Worm (Caenorhabditis elegans) whole organism, early embryonic: ENCODE data around the gene Y39A1C.1.
"Not testable (repeated sequence)": the region's sequence is repeated elsewhere in the genome, so short reads cannot be mapped to it uniquely, and the experiment has no call there.

Source experiments
- B0310.2 ChIP-seq: sonication (generic microtip); optimal IDR thresholded peaks from 2 replicates; lab custom pipeline; 2016; ENCODE audit warnings: mild to moderate bottlenecking, missing genetic modification characterization, missing compliant biosample characterization
- F13C5.2 ChIP-seq: sonication (generic microtip); optimal IDR thresholded peaks from 2 replicates; lab custom pipeline; 2017; ENCODE audit warnings: mild to moderate bottlenecking, missing genetic modification characterization, inconsistent platforms, missing compliant biosample characterization
- aly-1 ChIP-seq: sonication (generic microtip); optimal IDR thresholded peaks from 2 replicates; lab custom pipeline; 2016; ENCODE audit warnings: missing genetic modification characterization, missing compliant biosample characterization
- ama-1 ChIP-seq: fragments of 150-350 bp; optimal IDR thresholded peaks from 2 replicates; lab custom pipeline; 2014
- ceh-13 ChIP-seq: fragments of 200-800 bp; sonication (Bioruptor generic); optimal IDR thresholded peaks from 2 replicates; lab custom pipeline; 2018; ENCODE audit warnings: mild to moderate bottlenecking, missing genetic modification characterization, missing compliant biosample characterization
- ceh-36 ChIP-seq: sonication (generic microtip); optimal IDR thresholded peaks from 2 replicates; lab custom pipeline; 2016; ENCODE audit warnings: missing genetic modification characterization, inconsistent platforms, missing compliant biosample characterization
- ets-7 ChIP-seq: sonication (generic microtip); optimal IDR thresholded peaks from 2 replicates; lab custom pipeline; 2016; ENCODE audit warnings: missing genotype, missing genetic modification characterization, missing compliant biosample characterization
- flt-1 ChIP-seq: fragments of 200-800 bp; sonication (Bioruptor generic); IDR thresholded peaks from 2 replicates; pipeline ENCODE4 v1.3.6; 2022; ENCODE audit warnings: missing genetic modification characterization, missing compliant biosample characterization
- hmbx-1 ChIP-seq: sonication (generic microtip); optimal IDR thresholded peaks from 2 replicates; lab custom pipeline; 2016; ENCODE audit warnings: mild to moderate bottlenecking, missing genetic modification characterization, missing compliant biosample characterization
- hmg-4 ChIP-seq: fragments of 200-800 bp; sonication (Bioruptor generic); optimal IDR thresholded peaks from 2 replicates; lab custom pipeline; 2018; ENCODE audit warnings: mild to moderate bottlenecking, missing genetic modification characterization, missing compliant biosample characterization
- hnd-1 ChIP-seq: sonication (generic microtip); optimal IDR thresholded peaks from 2 replicates; lab custom pipeline; 2016; ENCODE audit warnings: missing genetic modification characterization, missing compliant biosample characterization
- pes-1 ChIP-seq: fragments of 200-800 bp; sonication (Bioruptor generic); IDR thresholded peaks from 2 replicates; pipeline ENCODE4 v1.3.6; 2022; ENCODE audit warnings: missing genetic modification reagents, missing genetic modification characterization, missing compliant biosample characterization
- scrt-1 ChIP-seq: fragments of 200-800 bp; sonication (Bioruptor generic); IDR thresholded peaks from 2 replicates; pipeline ENCODE4 v1.3.6; 2022; ENCODE audit warnings: missing genetic modification characterization, missing compliant biosample characterization
- sea-1 ChIP-seq: fragments of 200-800 bp; sonication (Bioruptor generic); conservative IDR thresholded peaks from 2 replicates; pipeline ENCODE4 v1.3.6; 2022; ENCODE audit warnings: missing genetic modification characterization, missing compliant biosample characterization
- tbx-11 ChIP-seq: fragments of 200-800 bp; sonication (Bioruptor generic); IDR thresholded peaks from 2 replicates; pipeline ENCODE4 v1.3.6; 2022; ENCODE audit warnings: missing genetic modification characterization, missing compliant biosample characterization
- tbx-37 ChIP-seq: fragments of 200-800 bp; sonication (Bioruptor generic); conservative IDR thresholded peaks from 2 replicates; pipeline ENCODE4 v1.3.6; 2022; ENCODE audit warnings: missing genetic modification reagents, missing genetic modification characterization, missing compliant biosample characterization
- tra-4 ChIP-seq: sonication (generic microtip); optimal IDR thresholded peaks from 2 replicates; lab custom pipeline; 2017; ENCODE audit warnings: missing genetic modification characterization, missing compliant biosample characterization

Y39A1C.1 gene

ce11 chrIII:10855398-10855880 lies at the start of gene Y39A1C.1:
Gene Y39A1C.1 (plus strand): TSS chrIII:10855448.
- TF ChIP-seq flt-1 (GFP tag; lab: Robert Waterston, UW): no peak

ce11 chrIII:10805625-10806024 lies 49.6 kb upstream of the Y39A1C.1 start, which contains the start of gene klp-7:
Gene klp-7 (plus strand): TSS chrIII:10805925.
- TF ChIP-seq tbx-11 (GFP tag; lab: Robert Waterston, UW); sea-1 (GFP tag; lab: Robert Waterston, UW); hmbx-1 (tag; lab: Kevin White, UChicago): not testable (repeated sequence)

- TF ChIP-seq scrt-1 (GFP tag; lab: Robert Waterston, UW): no peak
- TF ChIP-seq hnd-1 (tag; lab: Kevin White, UChicago): no peak
- TF ChIP-seq tbx-37: no peak
- no peak for TF ChIP-seq ceh-13
- no peak for TF ChIP-seq tbx-11 (GFP tag; lab: Robert Waterston, UW)
- no peak for TF ChIP-seq pes-1
- no peak for TF ChIP-seq B0310.2 (tag; lab: Kevin White, UChicago)
- no peak for TF ChIP-seq F13C5.2 (tag; lab: Kevin White, UChicago)
- TF ChIP-seq tra-4 (tag; lab: Kevin White, UChicago): no peak
- TF ChIP-seq hmbx-1 (tag; lab: Kevin White, UChicago): no peak
- no peak for TF ChIP-seq flt-1 (GFP tag; lab: Robert Waterston, UW)
- no peak for TF ChIP-seq ama-1 (lab: Kevin White, UChicago)
- no peak for TF ChIP-seq hmg-4 (GFP tag; lab: Kevin White, UChicago)
- TF ChIP-seq sea-1 (GFP tag; lab: Robert Waterston, UW): no peak
Measured at ce11 chrIII:10806821-10807220, 48.4 kb upstream of the Y39A1C.1 start.

ce11 chrIII:10807236-10807635 lies 48.0 kb upstream of the Y39A1C.1 start:
- TF ChIP-seq flt-1 (GFP tag; lab: Robert Waterston, UW) (no peak), hmbx-1 (tag; lab: Kevin White, UChicago) (no peak), B0310.2 (tag; lab: Kevin White, UChicago) (no peak), aly-1 (tag; lab: Kevin White, UChicago) (no peak), tbx-37 (no peak), ceh-36 (tag; lab: Kevin White, UChicago) (no peak), tbx-11 (GFP tag; lab: Robert Waterston, UW) (no peak)

ce11 chrIII:10807956-10808355 lies 47.3 kb upstream of the Y39A1C.1 start:
- no peak for TF ChIP-seq B0310.2 (tag; lab: Kevin White, UChicago)
- TF ChIP-seq tra-4 (tag; lab: Kevin White, UChicago): no peak
- no peak for TF ChIP-seq aly-1 (tag; lab: Kevin White, UChicago)
- TF ChIP-seq hnd-1 (tag; lab: Kevin White, UChicago): no peak
- no peak for TF ChIP-seq hmbx-1 (tag; lab: Kevin White, UChicago)
- no peak for TF ChIP-seq scrt-1 (GFP tag; lab: Robert Waterston, UW)
- TF ChIP-seq ceh-36 (tag; lab: Kevin White, UChicago): no peak
- TF ChIP-seq ceh-13: no peak
- 0 out of 2 replicates have a peak, but pooled peaks have one; percentile 6 for TF ChIP-seq flt-1 (GFP tag; lab: Robert Waterston, UW)
- TF ChIP-seq hmg-4 (GFP tag; lab: Kevin White, UChicago): peak; percentile 68
- TF ChIP-seq ama-1 (lab: Kevin White, UChicago): no peak
- TF ChIP-seq pes-1: no peak
- TF ChIP-seq tbx-37: peak; percentile 30; the same call in 1 of the 2 replicates
- no peak for TF ChIP-seq tbx-11 (GFP tag; lab: Robert Waterston, UW)
- TF ChIP-seq F13C5.2 (tag; lab: Kevin White, UChicago): peak; percentile 44
- TF ChIP-seq ets-7 (tag; lab: Kevin White, UChicago): no peak
- no peak for TF ChIP-seq sea-1 (GFP tag; lab: Robert Waterston, UW)

- TF ChIP-seq ceh-13 (no peak), aly-1 (tag; lab: Kevin White, UChicago) (peak; percentile 38)
Measured at ce11 chrIII:10808802-10809201, 46.4 kb upstream of the Y39A1C.1 start.

- no peak for TF ChIP-seq tbx-37
- TF ChIP-seq ets-7 (tag; lab: Kevin White, UChicago): no peak
- no peak for TF ChIP-seq ceh-13
- no peak for TF ChIP-seq hmg-4 (GFP tag; lab: Kevin White, UChicago)
- no peak for TF ChIP-seq aly-1 (tag; lab: Kevin White, UChicago)
- no peak for TF ChIP-seq pes-1
- TF ChIP-seq tra-4 (tag; lab: Kevin White, UChicago): no peak
- no peak for TF ChIP-seq hmbx-1 (tag; lab: Kevin White, UChicago)
Measured at ce11 chrIII:10809568-10809967, 45.7 kb upstream of the Y39A1C.1 start.

ce11 chrIII:10810483-10810836 lies 44.8 kb upstream of the Y39A1C.1 start:
- TF ChIP-seq aly-1 (tag; lab: Kevin White, UChicago) (no peak), sea-1 (GFP tag; lab: Robert Waterston, UW) (no peak), tbx-37 (no peak), flt-1 (GFP tag; lab: Robert Waterston, UW) (no peak), ceh-36 (tag; lab: Kevin White, UChicago) (no peak), tbx-11 (GFP tag; lab: Robert Waterston, UW) (no peak), hmbx-1 (tag; lab: Kevin White, UChicago) (no peak), B0310.2 (tag; lab: Kevin White, UChicago) (no peak), tra-4 (tag; lab: Kevin White, UChicago) (no peak), ets-7 (tag; lab: Kevin White, UChicago) (no peak), F13C5.2 (tag; lab: Kevin White, UChicago) (no peak), scrt-1 (GFP tag; lab: Robert Waterston, UW) (no peak), ama-1 (lab: Kevin White, UChicago) (no peak), hnd-1 (tag; lab: Kevin White, UChicago) (no peak), hmg-4 (GFP tag; lab: Kevin White, UChicago) (no peak)
